Fruit fly (Drosophila melanogaster) whole organism: ENCODE measurements around the gene CG1273.

Experiments
- CG8478 ChIP-seq: fragments of >200 bp; optimal IDR thresholded peaks from 2 replicates; lab custom pipeline; 2018; ENCODE audit warnings: inconsistent platforms
- Dll ChIP-seq: fragments of >200 bp; optimal IDR thresholded peaks from 2 replicates; lab custom pipeline; 2017
- EcR ChIP-seq, 2 experiments: fragments of >200 bp; optimal IDR thresholded peaks; 2 replicates each; lab custom pipeline; 2017; ENCODE audit warnings: missing biosample characterization in 2 of 2, missing genetic modification characterization in 2 of 2, missing genetic modification reagents in 2 of 2
- pan ChIP-seq: fragments of >200 bp; optimal IDR thresholded peaks from 2 replicates; lab custom pipeline; 2017
- psq ChIP-seq: fragments of >200 bp; optimal IDR thresholded peaks from 2 replicates; lab custom pipeline; 2017
- usp ChIP-seq: fragments of >200 bp; optimal IDR thresholded peaks from 2 replicates; lab custom pipeline; 2017; ENCODE audit warnings: missing biosample characterization, missing genetic modification characterization, mixed read lengths

CG1273 gene

DNA sequence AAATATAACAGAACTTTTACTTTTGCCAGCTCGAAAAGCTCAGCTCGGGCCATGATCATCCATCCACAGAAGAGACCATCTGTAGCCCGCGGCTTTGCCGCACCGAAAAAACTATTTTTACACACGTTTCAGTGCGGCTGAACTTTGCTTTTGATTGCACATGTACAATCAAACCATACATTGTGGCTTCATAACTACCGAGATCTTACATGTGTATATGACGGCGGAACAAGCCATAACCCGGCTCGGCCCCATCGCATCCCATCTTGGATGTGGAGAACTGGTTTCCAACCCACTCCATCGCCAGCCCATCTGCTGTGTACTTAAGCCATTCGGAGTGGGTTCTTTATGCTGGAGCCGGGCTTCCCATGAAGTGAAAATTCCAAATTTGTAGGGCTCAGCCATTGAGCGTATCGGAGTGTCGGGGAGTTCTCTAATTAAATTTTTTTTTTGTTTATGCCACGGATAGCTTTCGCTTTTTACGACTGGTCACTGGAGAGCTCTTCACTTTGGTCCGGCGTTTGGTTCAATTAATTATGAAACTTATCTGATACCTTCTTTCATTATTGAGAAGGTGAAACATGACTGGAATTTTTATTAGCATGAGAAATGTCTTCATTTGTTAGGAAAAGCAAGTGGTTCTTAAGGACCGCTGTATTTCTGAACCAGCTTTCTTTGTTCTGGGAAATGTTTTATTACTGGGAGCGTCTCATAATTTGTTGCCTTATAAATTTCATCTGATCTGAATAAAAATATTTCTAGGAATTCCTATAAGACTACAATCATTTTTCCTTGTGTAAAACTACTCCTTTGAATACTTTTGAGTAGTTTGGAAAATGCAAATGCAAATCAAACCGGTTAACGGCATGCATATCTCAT, 7.7 kb downstream of the CG1273 start:
- TF ChIP-seq pan (lab: Kevin White, UChicago) (no peak), EcR (GFP tag; optimal IDR thresholded peaks at IDR 0.05; lab: Kevin White, UChicago) (no peak), Dll (lab: Kevin White, UChicago) (no peak), usp (GFP tag; lab: Kevin White, UChicago) (no peak), CG8478 (lab: Kevin White, UChicago) (no peak), psq (no peak)

DNA sequence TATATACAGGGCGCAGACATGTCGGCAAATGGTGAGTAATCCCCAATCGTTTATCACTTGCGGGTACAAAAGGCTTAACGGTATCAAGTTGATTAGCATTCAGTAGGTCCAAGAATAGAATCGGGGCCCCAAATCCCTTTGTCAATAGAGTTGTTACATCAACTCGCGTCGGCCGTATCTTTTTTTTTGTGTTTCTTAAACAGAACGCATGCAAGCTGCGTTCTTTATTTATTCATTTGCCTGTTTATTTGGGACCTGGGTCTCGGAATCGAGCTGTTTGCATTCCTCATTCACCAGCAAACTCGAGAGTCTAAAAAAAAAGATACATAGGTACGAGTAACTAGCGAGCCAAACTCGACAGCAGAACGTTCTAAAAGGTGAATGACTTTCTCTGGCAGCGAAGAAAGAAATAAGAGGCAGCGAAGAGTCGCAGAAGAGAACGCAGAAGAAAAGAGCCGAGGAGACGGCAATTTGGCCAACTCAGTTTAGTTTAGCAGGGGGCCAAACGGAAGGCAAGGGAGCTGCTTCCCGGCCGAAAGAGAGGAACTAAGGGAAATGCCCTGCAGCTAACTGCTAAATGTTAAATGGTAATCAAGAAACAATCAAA, 8.8 kb downstream of the CG1273 start:
- TF ChIP-seq EcR (GFP tag; optimal IDR thresholded peaks at IDR 0.05; lab: Kevin White, UChicago), result peak; percentile 13 to 89
- no peak for TF ChIP-seq CG8478 (lab: Kevin White, UChicago)
- no peak for TF ChIP-seq Dll (lab: Kevin White, UChicago)

DNA sequence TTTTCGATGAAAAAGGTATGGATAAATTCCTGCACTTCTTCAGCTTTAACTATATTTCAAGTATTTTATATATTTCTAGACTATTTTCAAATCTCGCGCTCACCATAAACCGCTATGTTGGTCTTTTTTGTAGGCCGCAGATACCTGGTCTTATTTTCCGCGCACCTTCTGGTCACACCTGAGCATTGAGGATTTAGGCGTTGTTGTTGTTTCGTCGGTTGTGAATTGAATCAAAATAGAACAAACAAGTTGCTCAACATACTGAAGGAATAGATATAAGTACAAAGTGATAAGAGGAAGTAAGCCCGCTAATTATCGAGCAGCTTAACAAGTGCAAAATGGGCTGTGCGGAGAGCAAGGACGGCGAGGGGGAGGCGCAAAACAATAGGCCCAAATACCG, 14.3 kb downstream of the CG1273 start, which contains the start of gene Ctl1:
Gene Ctl1, plus strand, starts transcription at position 167 of the 400 bp plus-strand sequence.
- no peak for TF ChIP-seq Dll (lab: Kevin White, UChicago)
- TF ChIP-seq CG8478 (lab: Kevin White, UChicago), result no peak
- no peak for TF ChIP-seq psq
- no peak for TF ChIP-seq pan (lab: Kevin White, UChicago)
- TF ChIP-seq usp (GFP tag; lab: Kevin White, UChicago), result no peak
- TF ChIP-seq EcR (GFP tag; optimal IDR thresholded peaks at IDR 0.05; lab: Kevin White, UChicago), result no peak

DNA sequence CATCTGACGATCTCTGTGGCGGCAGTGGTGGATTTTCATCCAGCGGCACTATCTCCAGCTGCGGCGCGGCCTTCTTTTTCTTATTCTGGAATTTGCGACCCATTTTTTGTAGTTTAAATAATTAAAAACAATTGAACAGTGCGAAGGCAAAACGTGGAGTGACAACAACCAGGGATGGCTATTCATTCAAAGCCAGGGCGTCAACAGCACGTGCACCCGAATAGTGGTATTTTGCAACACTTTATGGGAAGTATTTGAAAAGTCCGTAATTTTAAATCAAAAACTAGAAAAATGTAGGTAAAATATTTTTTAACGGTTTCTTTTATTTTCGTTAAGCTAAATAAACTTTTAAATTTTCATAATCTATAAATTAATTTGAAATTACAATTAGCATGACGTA, 19.1 kb downstream of the CG1273 start, which contains the start of gene CG11583:
Gene CG11583, minus strand, starts transcription at position 191 of the 400 bp plus-strand sequence.
- no peak for TF ChIP-seq CG8478 (lab: Kevin White, UChicago)
- TF ChIP-seq EcR (GFP tag; optimal IDR thresholded peaks at IDR 0.05; lab: Kevin White, UChicago), result no peak
- TF ChIP-seq usp (GFP tag; lab: Kevin White, UChicago), result no peak
- no peak for TF ChIP-seq Dll (lab: Kevin White, UChicago)
- TF ChIP-seq psq, result no peak
- no peak for TF ChIP-seq pan (lab: Kevin White, UChicago)

DNA sequence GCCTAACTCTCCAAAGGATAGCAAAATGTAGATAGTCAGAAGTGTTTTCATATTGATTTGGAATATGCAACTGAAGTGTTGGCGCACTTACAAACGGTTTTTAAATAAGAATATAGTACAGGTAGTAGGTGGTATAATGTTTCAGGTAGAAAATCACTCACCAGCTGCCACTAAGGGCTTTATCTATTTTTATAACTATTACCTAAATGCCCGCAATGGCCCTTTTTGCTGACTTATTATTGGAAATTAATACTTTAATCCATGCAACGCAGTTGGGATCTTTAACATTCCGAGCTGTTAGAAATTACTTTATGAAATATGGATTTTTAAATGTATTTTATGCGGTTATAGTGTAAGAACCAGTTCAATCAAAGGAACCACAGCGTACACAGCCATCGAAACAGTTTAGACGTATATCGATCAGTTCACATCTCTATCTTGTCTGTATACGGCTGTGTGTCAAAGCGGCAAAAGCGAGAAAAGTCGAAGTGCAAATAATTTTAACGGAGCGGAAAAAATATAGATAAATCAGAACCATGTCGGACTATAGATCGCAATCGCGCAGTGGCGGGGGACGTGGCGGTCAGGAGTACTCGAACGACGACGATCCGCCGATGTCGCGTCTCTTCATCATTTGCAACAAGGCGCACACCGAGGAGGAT, 20.0 kb downstream of the CG1273 start, which contains the start of the genes srw and CG1316:
Gene srw, minus strand, starts transcription at position 51 of the 662 bp plus-strand sequence.
Gene CG1316, plus strand, starts transcription at position 424 of the 662 bp plus-strand sequence.
- no peak for TF ChIP-seq pan (lab: Kevin White, UChicago)
- no peak for TF ChIP-seq psq
- TF ChIP-seq EcR (GFP tag; optimal IDR thresholded peaks at IDR 0.05; lab: Kevin White, UChicago), result no peak
- TF ChIP-seq Dll (lab: Kevin White, UChicago), result no peak
- no peak for TF ChIP-seq usp (GFP tag; lab: Kevin White, UChicago)
- no peak for TF ChIP-seq CG8478 (lab: Kevin White, UChicago)

DNA sequence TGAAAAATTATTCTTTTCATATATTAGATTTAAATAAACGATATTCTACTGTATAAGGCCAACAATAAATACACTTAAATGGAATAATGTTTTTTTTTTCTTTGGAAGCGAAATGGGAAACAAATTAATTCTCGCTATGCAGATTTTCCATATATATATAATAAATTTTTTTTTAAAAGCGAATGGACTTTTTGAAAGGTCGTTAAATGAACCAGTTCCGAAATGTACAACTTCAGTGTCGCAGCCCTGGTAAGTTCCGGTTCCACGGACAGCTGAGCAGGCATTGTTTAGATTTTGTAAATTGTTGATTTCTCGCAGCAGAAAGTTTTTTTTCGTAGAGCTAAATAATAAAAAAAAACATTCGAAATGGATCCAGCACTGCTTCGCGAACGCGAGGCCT, 23.3 kb downstream of the CG1273 start, which contains the start of gene TfIIEbeta:
Gene TfIIEbeta, plus strand, starts transcription at position 255 of the 400 bp plus-strand sequence.
- TF ChIP-seq Dll (lab: Kevin White, UChicago) (no peak), CG8478 (lab: Kevin White, UChicago) (no peak), pan (lab: Kevin White, UChicago) (no peak), usp (GFP tag; lab: Kevin White, UChicago) (no peak), psq (no peak), EcR (GFP tag; optimal IDR thresholded peaks at IDR 0.05; lab: Kevin White, UChicago) (no peak)

DNA sequence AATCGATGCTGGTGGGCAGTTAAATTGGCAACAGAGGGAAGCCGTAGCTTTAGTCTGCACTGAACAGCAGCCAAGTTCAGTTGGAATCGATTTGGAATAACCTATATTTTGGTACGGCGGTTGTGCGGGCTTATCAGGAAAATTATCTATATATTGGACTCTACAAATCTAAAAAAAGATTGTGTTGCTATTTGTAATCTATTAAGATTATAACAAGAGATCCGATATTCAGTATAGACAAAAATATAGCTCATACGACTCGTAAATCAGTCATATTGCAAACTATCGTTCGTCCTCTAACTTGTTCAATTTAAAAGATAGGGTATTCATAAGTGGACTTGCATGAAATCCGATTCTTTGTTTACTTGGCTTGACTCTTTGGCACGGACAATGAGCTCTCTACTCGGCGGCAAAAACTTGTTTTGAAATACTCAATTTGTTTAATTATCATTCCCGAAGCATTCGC, 25.1 kb downstream of the CG1273 start, which contains the start of gene Hexo1:
Gene Hexo1, plus strand, starts transcription at position 51 of the 466 bp plus-strand sequence.
- no peak for TF ChIP-seq psq
- no peak for TF ChIP-seq EcR (GFP tag; optimal IDR thresholded peaks at IDR 0.05; lab: Kevin White, UChicago)

DNA sequence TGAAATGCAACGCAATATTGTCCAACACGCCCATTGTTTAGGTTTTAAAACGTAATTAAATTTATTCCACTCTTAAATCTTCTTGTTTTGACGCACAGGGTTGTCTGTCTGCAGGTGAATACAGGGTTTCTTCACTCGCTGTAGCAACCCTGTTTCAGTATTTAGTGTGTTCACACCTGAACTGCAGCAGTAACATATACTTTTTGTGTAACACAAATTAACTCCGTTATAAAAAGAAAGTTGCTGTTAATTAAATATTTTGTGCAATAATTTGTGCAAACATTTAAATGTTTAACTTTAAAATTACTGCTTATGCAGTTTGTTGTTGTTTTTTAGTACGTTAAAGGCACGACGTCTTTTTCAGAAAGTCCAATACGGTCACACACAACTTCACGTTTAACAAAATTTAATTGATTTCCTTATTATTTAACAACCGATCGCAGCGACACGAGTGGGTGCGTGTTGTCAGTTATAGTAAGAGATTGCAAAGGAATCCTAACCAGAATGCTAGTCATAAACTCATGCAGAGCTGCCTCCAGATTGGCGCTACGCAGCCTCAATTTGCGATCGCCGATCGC, 28.7 kb downstream of the CG1273 start, which contains the start of the genes CG15012 and Fdx2:
Gene CG15012, minus strand, starts transcription at position 127 of the 578 bp plus-strand sequence.
Gene Fdx2, plus strand, starts transcription at position 363 of the 578 bp plus-strand sequence.
- no peak for TF ChIP-seq usp (GFP tag; lab: Kevin White, UChicago)
- no peak for TF ChIP-seq pan (lab: Kevin White, UChicago)
- no peak for TF ChIP-seq CG8478 (lab: Kevin White, UChicago)
- TF ChIP-seq EcR (GFP tag; optimal IDR thresholded peaks at IDR 0.05; lab: Kevin White, UChicago), result no peak
- no peak for TF ChIP-seq psq
- TF ChIP-seq Dll (lab: Kevin White, UChicago), result no peak

DNA sequence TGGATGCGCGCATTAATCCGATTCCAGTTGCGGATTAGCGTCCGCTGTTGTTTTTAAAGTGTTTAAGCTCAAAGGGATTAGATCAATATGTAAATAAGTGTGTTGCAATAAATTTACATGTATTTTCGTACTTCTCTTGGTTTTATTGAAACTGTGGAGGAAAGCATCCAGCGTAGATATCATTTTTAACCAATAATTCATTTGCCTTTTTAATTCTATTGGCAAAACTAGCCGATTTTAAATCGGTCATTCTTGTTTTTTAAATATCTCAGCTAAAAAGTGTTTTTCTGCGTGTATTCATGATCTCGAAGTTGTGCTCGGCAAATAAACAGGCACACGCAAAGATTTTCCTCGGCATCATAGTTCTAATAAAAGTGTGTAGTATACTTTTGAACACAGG, 29.8 kb downstream of the CG1273 start:
- TF ChIP-seq usp (GFP tag; lab: Kevin White, UChicago) (no peak), psq (no peak), CG8478 (lab: Kevin White, UChicago) (no peak), EcR (GFP tag; optimal IDR thresholded peaks at IDR 0.05; lab: Kevin White, UChicago) (no peak), Dll (lab: Kevin White, UChicago) (no peak), pan (lab: Kevin White, UChicago) (no peak)

DNA sequence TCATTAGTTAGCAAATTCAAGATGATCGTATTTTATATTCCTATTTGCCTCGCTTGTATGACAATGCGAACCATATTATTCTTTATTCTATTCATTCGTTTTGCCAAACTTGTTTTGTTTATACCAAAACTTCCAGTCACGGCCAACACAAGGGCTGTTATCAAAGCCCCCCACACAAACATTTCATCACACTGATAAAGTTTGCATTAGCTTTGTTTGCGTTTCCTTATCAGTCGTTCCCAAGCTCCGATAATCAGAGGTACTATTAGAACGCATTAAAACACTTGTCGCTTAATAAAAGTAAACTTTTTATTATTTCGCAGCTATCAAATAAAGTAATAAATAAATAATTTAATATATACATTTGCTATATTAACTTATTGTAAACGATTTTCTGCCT, 30.2 kb downstream of the CG1273 start:
- TF ChIP-seq CG8478 (lab: Kevin White, UChicago) (no peak), pan (lab: Kevin White, UChicago) (no peak), usp (GFP tag; lab: Kevin White, UChicago) (no peak), EcR (GFP tag; optimal IDR thresholded peaks at IDR 0.05; lab: Kevin White, UChicago) (no peak), psq (no peak)
